Fruit fly (Drosophila melanogaster) S2 (cell line): ENCODE data around the gene CG43923.
"Not testable (repeated sequence)": the region's sequence is repeated elsewhere in the genome, so short reads cannot be mapped to it uniquely, and the experiment has no call there.

Experiments
- CG8478 ChIP-seq: fragments of >200 bp; optimal IDR thresholded peaks from 2 replicates; lab custom pipeline; 2018
- CTCF ChIP-seq, 2 experiments: fragments of >200 bp; optimal IDR thresholded peaks; 2 replicates each; lab custom pipeline; 2018

- not testable (repeated sequence) for TF ChIP-seq CTCF (optimal IDR thresholded peaks at IDR 0.05; lab: Kevin White, UChicago); CG8478
These were observed 42.3 kb upstream of the CG43923 start, which contains the start of gene stol for dm6 chr2L:15718172-15718571.
